Fruit fly (Drosophila melanogaster): ENCODE measurements around the gene Tspo.

Tspo gene

DNA sequence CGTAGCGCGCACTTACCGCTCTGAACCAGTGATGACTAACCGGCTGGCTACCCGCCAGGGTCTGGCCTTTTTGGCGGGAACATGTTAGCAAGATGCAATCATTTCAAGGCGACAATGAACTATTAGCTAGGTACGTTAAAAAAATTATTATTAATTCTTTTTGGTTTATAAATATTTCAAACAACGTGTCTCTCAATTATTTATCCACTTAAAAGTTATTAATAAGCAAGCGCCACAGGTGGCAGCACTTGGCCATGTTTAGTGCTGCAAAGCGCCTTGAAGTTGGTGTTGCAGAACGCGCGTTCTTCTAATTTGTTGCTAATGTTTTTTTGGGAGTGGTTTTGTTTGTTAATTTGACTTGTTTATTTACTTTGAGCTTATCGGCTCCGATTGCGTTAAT is 14.8 kb downstream of the Tspo start, which contains the start of the genes Ipk2 and cold:
Ipk2 (minus strand) TSS at position 39 of the 400 bp plus-strand sequence.
cold (plus strand) TSS at position 66 of the 400 bp plus-strand sequence.
- TF ChIP-seq usp (GFP tag; optimal IDR thresholded peaks at IDR 0.05) (no peak), CG8478 (optimal IDR thresholded peaks at IDR 0.05) (no peak), psq (optimal IDR thresholded peaks at IDR 0.05) (no peak), EcR (GFP tag; optimal IDR thresholded peaks at IDR 0.05) (no peak), Dll (optimal IDR thresholded peaks at IDR 0.05) (no peak)

DNA sequence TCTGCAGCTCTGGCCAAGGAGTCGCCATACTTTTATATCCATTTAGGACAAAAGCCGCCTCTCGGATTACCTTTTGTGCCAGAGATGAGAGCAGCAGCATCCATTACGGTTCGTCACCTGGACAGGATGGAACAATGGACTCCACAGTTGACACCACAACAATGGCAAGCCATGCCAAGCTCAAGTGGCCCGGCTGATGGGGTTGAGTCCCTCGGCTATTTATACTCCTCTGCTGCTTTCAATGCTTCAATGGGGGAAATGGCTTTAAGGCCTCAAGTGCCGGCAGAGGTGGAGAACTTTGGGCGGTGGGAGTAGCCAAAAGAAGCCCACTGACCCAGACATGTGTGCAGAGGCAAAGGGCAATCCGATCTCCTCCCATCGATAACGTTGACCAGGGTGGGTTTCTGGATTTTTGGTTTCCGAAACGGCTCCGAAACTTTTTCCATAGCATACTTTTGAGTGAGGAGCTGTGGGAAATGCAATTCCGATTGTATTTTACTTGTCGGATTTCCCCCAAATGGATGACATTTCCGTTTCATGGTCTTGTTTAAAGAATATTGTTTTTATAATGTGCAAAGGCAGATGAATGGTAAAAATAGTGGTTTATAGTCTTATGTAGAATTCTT is 17.3 kb downstream of the Tspo start, which contains the start of gene Ptth:
Ptth (minus strand) TSS at position 338 of the 626 bp plus-strand sequence.
- TF ChIP-seq psq (optimal IDR thresholded peaks at IDR 0.05) (no peak), Dll (optimal IDR thresholded peaks at IDR 0.05) (no peak), pan (optimal IDR thresholded peaks at IDR 0.05) (no peak), CG8478 (optimal IDR thresholded peaks at IDR 0.05) (no peak), usp (GFP tag; optimal IDR thresholded peaks at IDR 0.05) (no peak), EcR (GFP tag; optimal IDR thresholded peaks at IDR 0.05) (no peak)

- TF ChIP-seq EcR (GFP tag; optimal IDR thresholded peaks at IDR 0.05) (no peak), Dll (optimal IDR thresholded peaks at IDR 0.05) (no peak), pan (optimal IDR thresholded peaks at IDR 0.05) (no peak), usp (GFP tag; optimal IDR thresholded peaks at IDR 0.05) (no peak), CG8478 (optimal IDR thresholded peaks at IDR 0.05) (no peak), psq (optimal IDR thresholded peaks at IDR 0.05) (no peak)
Measured at dm6 chr2L:577186-577585, 17.8 kb downstream of the Tspo start, which contains the start of gene Pph13. Pph13 (plus strand) TSS chr2L:577486.

DNA sequence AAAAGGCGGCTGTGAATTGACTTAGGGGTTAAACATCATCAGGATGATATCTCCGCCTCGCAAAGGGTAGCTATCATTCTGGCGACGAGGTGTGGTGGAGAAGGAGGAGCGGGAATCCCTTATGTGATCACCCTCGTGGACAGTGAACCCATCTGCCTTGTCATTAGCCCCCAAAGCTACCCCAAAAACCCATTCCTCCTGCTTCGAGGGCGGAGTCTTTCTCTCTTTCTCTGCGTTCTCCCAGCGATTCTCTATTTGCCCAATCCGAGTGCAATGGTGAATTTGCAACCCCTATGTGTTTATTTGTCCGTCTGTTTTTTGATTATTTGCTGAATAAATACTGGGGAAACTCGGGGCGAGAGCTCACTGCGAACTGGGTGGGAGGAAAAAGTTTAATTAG is 25.9 kb downstream of the Tspo start:
- no peak for TF ChIP-seq CG8478 (optimal IDR thresholded peaks at IDR 0.05)
- no peak for TF ChIP-seq EcR (GFP tag; optimal IDR thresholded peaks at IDR 0.05)
- no peak for TF ChIP-seq psq (optimal IDR thresholded peaks at IDR 0.05)
- TF ChIP-seq usp (GFP tag; optimal IDR thresholded peaks at IDR 0.05) = no peak
- TF ChIP-seq Dll (optimal IDR thresholded peaks at IDR 0.05) = no peak
- no peak for TF ChIP-seq pan (optimal IDR thresholded peaks at IDR 0.05)

- TF ChIP-seq psq (optimal IDR thresholded peaks at IDR 0.05) (no peak), usp (GFP tag; optimal IDR thresholded peaks at IDR 0.05) (no peak), Dll (optimal IDR thresholded peaks at IDR 0.05) (no peak), pan (optimal IDR thresholded peaks at IDR 0.05) (no peak), EcR (GFP tag; optimal IDR thresholded peaks at IDR 0.05) (no peak), CG8478 (optimal IDR thresholded peaks at IDR 0.05) (no peak)
Measured at dm6 chr2L:591511-591910, 32.1 kb downstream of the Tspo start.

DNA sequence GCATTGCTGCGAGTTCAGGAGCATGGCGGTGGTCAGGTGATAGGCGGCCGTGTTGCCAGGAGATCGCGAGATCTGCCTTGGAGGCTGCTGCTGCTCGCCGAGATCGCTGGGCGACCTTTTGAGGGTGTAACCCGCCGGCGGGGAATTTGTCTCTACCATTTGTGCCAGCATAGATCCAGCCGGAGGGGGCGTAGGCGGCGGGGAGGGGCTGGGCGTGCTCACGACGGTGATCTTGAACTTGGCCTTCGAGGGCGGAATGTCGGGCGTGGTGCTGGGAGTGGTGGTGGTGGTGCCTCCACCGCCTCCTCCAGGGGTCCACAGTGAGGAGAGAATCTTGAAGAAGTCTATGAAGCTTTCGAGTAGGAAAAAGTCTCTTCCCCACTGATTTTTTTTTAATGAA is 34.6 kb downstream of the Tspo start:
- TF ChIP-seq CG8478 (optimal IDR thresholded peaks at IDR 0.05) (no peak), Dll (optimal IDR thresholded peaks at IDR 0.05) (no peak)

dm6 chr2L:594635-595384 is 35.4 kb downstream of the Tspo start, which contains the start of gene Gsc:
Gsc (minus strand) TSS chr2L:594685.
- TF ChIP-seq pan (optimal IDR thresholded peaks at IDR 0.05) (no peak), Dll (optimal IDR thresholded peaks at IDR 0.05) (no peak), EcR (GFP tag; optimal IDR thresholded peaks at IDR 0.05) (no peak), psq (optimal IDR thresholded peaks at IDR 0.05) (no peak), usp (GFP tag; optimal IDR thresholded peaks at IDR 0.05) (no peak), CG8478 (optimal IDR thresholded peaks at IDR 0.05) (no peak)

DNA sequence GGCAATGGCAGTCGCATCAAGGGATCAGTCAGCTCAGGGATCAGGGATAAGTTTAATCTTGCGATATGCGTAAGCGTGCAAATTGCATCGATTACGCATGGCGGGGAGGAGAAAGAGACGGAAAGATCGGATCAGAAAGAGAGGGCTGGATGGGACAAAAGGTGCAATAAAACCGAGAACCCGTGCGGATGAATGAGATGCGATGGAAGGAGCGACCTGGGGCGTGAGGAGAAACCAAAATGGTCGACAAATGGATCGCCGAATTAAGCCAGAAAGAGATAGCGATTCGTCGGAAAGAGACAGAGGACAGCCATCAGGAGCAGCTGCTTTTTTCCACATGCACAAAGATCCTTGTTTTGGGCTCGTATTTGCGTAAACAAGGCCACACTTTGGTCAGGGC is 38.4 kb downstream of the Tspo start:
- no peak for TF ChIP-seq pan (optimal IDR thresholded peaks at IDR 0.05)
- TF ChIP-seq EcR (GFP tag; optimal IDR thresholded peaks at IDR 0.05) = no peak
- TF ChIP-seq psq (optimal IDR thresholded peaks at IDR 0.05) = no peak
- no peak for TF ChIP-seq usp (GFP tag; optimal IDR thresholded peaks at IDR 0.05)
- no peak for TF ChIP-seq Dll (optimal IDR thresholded peaks at IDR 0.05)

dm6 chr2L:601848-602247 is 42.4 kb downstream of the Tspo start:
- TF ChIP-seq pan (optimal IDR thresholded peaks at IDR 0.05) = no peak
- no peak for TF ChIP-seq EcR (GFP tag; optimal IDR thresholded peaks at IDR 0.05)
- TF ChIP-seq Dll (optimal IDR thresholded peaks at IDR 0.05) = no peak
- no peak for TF ChIP-seq usp (GFP tag; optimal IDR thresholded peaks at IDR 0.05)
- TF ChIP-seq psq (optimal IDR thresholded peaks at IDR 0.05) = no peak
- no peak for TF ChIP-seq CG8478 (optimal IDR thresholded peaks at IDR 0.05)

- TF ChIP-seq CG8478 (optimal IDR thresholded peaks at IDR 0.05) = no peak
- no peak for TF ChIP-seq EcR (GFP tag; optimal IDR thresholded peaks at IDR 0.05)
- TF ChIP-seq usp (GFP tag; optimal IDR thresholded peaks at IDR 0.05) = no peak
- no peak for TF ChIP-seq pan (optimal IDR thresholded peaks at IDR 0.05)
- TF ChIP-seq Dll (optimal IDR thresholded peaks at IDR 0.05) = no peak
- no peak for TF ChIP-seq psq (optimal IDR thresholded peaks at IDR 0.05)
Measured at dm6 chr2L:602439-602879, 43.0 kb downstream of the Tspo start, which contains the start of gene CG13689. CG13689 (plus strand) TSS chr2L:602813.

- no peak for TF ChIP-seq usp (GFP tag; optimal IDR thresholded peaks at IDR 0.05)
- no peak for TF ChIP-seq psq (optimal IDR thresholded peaks at IDR 0.05)
- no peak for TF ChIP-seq CG8478 (optimal IDR thresholded peaks at IDR 0.05)
- no peak for TF ChIP-seq pan (optimal IDR thresholded peaks at IDR 0.05)
- no peak for TF ChIP-seq EcR (GFP tag; optimal IDR thresholded peaks at IDR 0.05)
Measured at dm6 chr2L:604060-604459, 44.6 kb downstream of the Tspo start.

DNA sequence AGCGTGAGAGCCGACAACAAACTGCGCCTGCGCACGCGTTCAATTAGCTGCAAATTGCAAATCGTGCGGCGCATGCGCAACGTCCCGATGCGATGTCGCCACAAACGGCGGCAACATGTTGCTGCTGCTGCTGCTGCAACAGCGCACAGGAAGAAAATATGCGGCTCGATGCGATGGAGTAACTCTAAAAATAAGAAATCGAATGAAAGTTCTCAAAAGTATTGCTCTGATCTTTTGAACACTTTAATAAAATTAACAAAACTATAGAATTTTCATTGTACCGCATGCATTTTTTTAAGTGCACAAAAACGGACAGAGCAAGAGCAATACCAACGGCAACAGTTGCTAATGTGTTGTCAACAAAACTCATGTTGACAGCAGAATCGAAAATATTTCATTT is 46.8 kb downstream of the Tspo start:
- TF ChIP-seq Dll (optimal IDR thresholded peaks at IDR 0.05) (no peak), CG8478 (optimal IDR thresholded peaks at IDR 0.05) (no peak), psq (optimal IDR thresholded peaks at IDR 0.05) (no peak), pan (optimal IDR thresholded peaks at IDR 0.05) (no peak), usp (GFP tag; optimal IDR thresholded peaks at IDR 0.05) (no peak)

All from whole organism.